Fruit fly (Drosophila melanogaster) whole organism, prepupa: ENCODE results near the gene CG6602.

ENCODE experiments used
- Blimp-1 ChIP-seq: fragments of 200-800 bp; sonication (Bioruptor generic); optimal IDR thresholded peaks from 3 replicates; lab custom pipeline; 2017; ENCODE audit warnings: missing biosample characterization, missing genetic modification characterization, mild to moderate bottlenecking, moderate library complexity, missing genetic modification reagents
- CG10631 ChIP-seq: fragments of 200-800 bp; sonication (Bioruptor generic); optimal IDR thresholded peaks from 2 replicates; lab custom pipeline; 2016; ENCODE audit warnings: missing biosample characterization, missing genetic modification characterization
- CG10669 ChIP-seq: fragments of 200-800 bp; sonication (Bioruptor generic); optimal IDR thresholded peaks from 3 replicates; lab custom pipeline; 2018; ENCODE audit warnings: missing biosample characterization, mild to moderate bottlenecking, missing genetic modification characterization, moderate library complexity
- CG15336 ChIP-seq: fragments of 200-800 bp; sonication (Bioruptor generic); IDR thresholded peaks from 2 replicates; pipeline ENCODE4 v1.3.6; 2022; ENCODE audit warnings: missing biosample characterization, missing genetic modification characterization
- CG1621 ChIP-seq: fragments of 200-800 bp; sonication (Bioruptor generic); optimal IDR thresholded peaks from 3 replicates; lab custom pipeline; 2018; ENCODE audit warnings: missing biosample characterization, mild to moderate bottlenecking, missing genetic modification characterization
- CG3032 ChIP-seq: fragments of 200-800 bp; optimal IDR thresholded peaks from 2 replicates; lab custom pipeline; 2019; ENCODE audit warnings: missing biosample characterization, mild to moderate bottlenecking, missing genetic modification characterization, moderate library complexity
- CG31627 ChIP-seq: fragments of 200-800 bp; sonication (Bioruptor generic); optimal IDR thresholded peaks from 3 replicates; lab custom pipeline; 2016; ENCODE audit warnings: missing biosample characterization, missing genetic modification characterization
- CG32006 ChIP-seq: fragments of 200-800 bp; sonication (Bioruptor generic); optimal IDR thresholded peaks from 3 replicates; lab custom pipeline; 2017; ENCODE audit warnings: missing biosample characterization, mild to moderate bottlenecking, missing genetic modification characterization
- CG34406 ChIP-seq: fragments of 200-800 bp; sonication (Bioruptor generic); optimal IDR thresholded peaks from 3 replicates; lab custom pipeline; 2016; ENCODE audit warnings: missing biosample characterization, missing genetic modification characterization
- CG3919 ChIP-seq: fragments of 200-800 bp; sonication (Bioruptor generic); optimal IDR thresholded peaks from 3 replicates; lab custom pipeline; 2016; ENCODE audit warnings: missing biosample characterization, missing genetic modification characterization
- CG4318 ChIP-seq: fragments of 200-800 bp; sonication (Bioruptor generic); optimal IDR thresholded peaks from 3 replicates; lab custom pipeline; 2017; ENCODE audit warnings: missing biosample characterization, mild to moderate bottlenecking, missing genetic modification characterization
- CG6163 ChIP-seq: fragments of 200-800 bp; sonication (Bioruptor generic); IDR thresholded peaks from 3 replicates; pipeline ENCODE4 v1.3.6; 2022; ENCODE audit warnings: missing biosample characterization, missing genetic modification characterization
- CG6808 ChIP-seq: fragments of 200-800 bp; sonication (Bioruptor generic); optimal IDR thresholded peaks from 3 replicates; lab custom pipeline; 2017; ENCODE audit warnings: missing biosample characterization, missing genetic modification characterization, mild to moderate bottlenecking, moderate library complexity, missing genetic modification reagents
- CG8632 ChIP-seq: fragments of 200-800 bp; sonication (Bioruptor generic); optimal IDR thresholded peaks from 3 replicates; lab custom pipeline; 2016; ENCODE audit warnings: missing biosample characterization, missing genetic modification characterization
- CG9139 ChIP-seq: fragments of 200-800 bp; sonication (Bioruptor generic); optimal IDR thresholded peaks from 3 replicates; lab custom pipeline; 2017; ENCODE audit warnings: missing biosample characterization, mild to moderate bottlenecking, missing genetic modification characterization
- Eip75B ChIP-seq: fragments of 200-800 bp; sonication (Bioruptor generic); optimal IDR thresholded peaks from 3 replicates; lab custom pipeline; 2016; ENCODE audit warnings: missing biosample characterization, missing genetic modification characterization
- Eip78C ChIP-seq: fragments of 200-800 bp; sonication (Bioruptor generic); peaks from one replicate; lab custom pipeline; 2016; ENCODE audit warnings: missing biosample characterization, missing genetic modification characterization
- Ets21C ChIP-seq: fragments of 200-800 bp; sonication (Bioruptor generic); optimal IDR thresholded peaks from 3 replicates; lab custom pipeline; 2016; ENCODE audit warnings: missing biosample characterization, missing genetic modification characterization
- Ets96B ChIP-seq: fragments of 200-800 bp; optimal IDR thresholded peaks from 2 replicates; lab custom pipeline; 2019; ENCODE audit warnings: missing biosample characterization, mild to moderate bottlenecking, missing genetic modification characterization, moderate library complexity
- Gug ChIP-seq: fragments of 200-800 bp; sonication (Bioruptor generic); IDR thresholded peaks from 2 replicates; pipeline ENCODE4 v1.3.6; 2022; ENCODE audit warnings: missing biosample characterization, missing genetic modification characterization
- Hr38 ChIP-seq: sonication (Bioruptor generic); optimal IDR thresholded peaks from 2 replicates; lab custom pipeline; 2016; ENCODE audit warnings: missing biosample characterization, missing genetic modification characterization
- Hr4 ChIP-seq: fragments of 200-800 bp; sonication (Bioruptor generic); optimal IDR thresholded peaks from 3 replicates; lab custom pipeline; 2016; ENCODE audit warnings: missing biosample characterization, missing genetic modification characterization
- Met ChIP-seq: fragments of 200-800 bp; sonication (Bioruptor generic); optimal IDR thresholded peaks from 3 replicates; lab custom pipeline; 2016; ENCODE audit warnings: missing biosample characterization, missing genetic modification characterization
- OdsH ChIP-seq: fragments of 200-800 bp; sonication (Bioruptor generic); optimal IDR thresholded peaks from 3 replicates; lab custom pipeline; 2016; ENCODE audit warnings: missing biosample characterization, missing genetic modification characterization
- Smox ChIP-seq: fragments of 200-800 bp; sonication (Bioruptor generic); optimal IDR thresholded peaks from 3 replicates; lab custom pipeline; 2016; ENCODE audit warnings: missing biosample characterization, missing genetic modification characterization
- Sox102F ChIP-seq: fragments of 200-800 bp; sonication (Bioruptor generic); optimal IDR thresholded peaks from 2 replicates; lab custom pipeline; 2016; ENCODE audit warnings: missing biosample characterization, mild to moderate bottlenecking, missing genetic modification characterization
- Sox14 ChIP-seq: fragments of 200-800 bp; sonication (Bioruptor generic); optimal IDR thresholded peaks from 3 replicates; lab custom pipeline; 2016; ENCODE audit warnings: missing biosample characterization, missing genetic modification characterization
- cyc ChIP-seq: fragments of 200-800 bp; sonication (Bioruptor generic); optimal IDR thresholded peaks from 3 replicates; lab custom pipeline; 2016; ENCODE audit warnings: missing biosample characterization, missing genetic modification characterization
- fkh ChIP-seq: fragments of 200-800 bp; sonication (Bioruptor generic); optimal IDR thresholded peaks from 3 replicates; lab custom pipeline; 2017; ENCODE audit warnings: missing biosample characterization, mild to moderate bottlenecking, missing genetic modification characterization, moderate library complexity
- lz ChIP-seq: fragments of 200-800 bp; sonication (Bioruptor generic); optimal IDR thresholded peaks from 3 replicates; lab custom pipeline; 2016; ENCODE audit warnings: missing biosample characterization, missing genetic modification characterization
- net ChIP-seq: fragments of 200-800 bp; sonication (Bioruptor generic); optimal IDR thresholded peaks from 3 replicates; lab custom pipeline; 2016; ENCODE audit warnings: missing biosample characterization, missing genetic modification characterization
- pdm3 ChIP-seq: fragments of 200-800 bp; sonication (Bioruptor generic); optimal IDR thresholded peaks from 3 replicates; lab custom pipeline; 2016; ENCODE audit warnings: missing biosample characterization, missing genetic modification characterization
- salr ChIP-seq, 2 experiments: fragments of 200-800 bp; sonication (Bioruptor generic); optimal IDR thresholded peaks; 3 replicates each; lab custom pipeline; 2016 to 2018; ENCODE audit warnings: missing biosample characterization in 2 of 2, missing genetic modification characterization in 2 of 2, mild to moderate bottlenecking in 1 of 2
- spab ChIP-seq: fragments of 200-800 bp; sonication (Bioruptor generic); optimal IDR thresholded peaks from 2 replicates; lab custom pipeline; 2017; ENCODE audit warnings: missing biosample characterization, mild to moderate bottlenecking, missing genetic modification characterization, missing genetic modification reagents
- ss ChIP-seq, 2 experiments: fragments of 200-800 bp; sonication (Bioruptor generic); optimal IDR thresholded peaks; 2 replicates in 1 of 2; 3 replicates in 1 of 2; lab custom pipeline; 2017 to 2018; ENCODE audit warnings: mild to moderate bottlenecking in 2 of 2, missing biosample characterization in 2 of 2, missing genetic modification characterization in 2 of 2, moderate library complexity in 1 of 2
- svp ChIP-seq: fragments of 200-800 bp; sonication (Bioruptor generic); peaks from one replicate; lab custom pipeline; 2016; ENCODE audit warnings: missing biosample characterization, missing genetic modification characterization
- topi ChIP-seq: fragments of 200-800 bp; sonication (Bioruptor generic); optimal IDR thresholded peaks from 3 replicates; lab custom pipeline; 2016; ENCODE audit warnings: missing biosample characterization, missing genetic modification characterization
- vri ChIP-seq: fragments of 200-800 bp; sonication (Bioruptor generic); optimal IDR thresholded peaks from 3 replicates; lab custom pipeline; 2016; ENCODE audit warnings: missing biosample characterization, mild to moderate bottlenecking, missing genetic modification characterization

CG6602 gene

DNA sequence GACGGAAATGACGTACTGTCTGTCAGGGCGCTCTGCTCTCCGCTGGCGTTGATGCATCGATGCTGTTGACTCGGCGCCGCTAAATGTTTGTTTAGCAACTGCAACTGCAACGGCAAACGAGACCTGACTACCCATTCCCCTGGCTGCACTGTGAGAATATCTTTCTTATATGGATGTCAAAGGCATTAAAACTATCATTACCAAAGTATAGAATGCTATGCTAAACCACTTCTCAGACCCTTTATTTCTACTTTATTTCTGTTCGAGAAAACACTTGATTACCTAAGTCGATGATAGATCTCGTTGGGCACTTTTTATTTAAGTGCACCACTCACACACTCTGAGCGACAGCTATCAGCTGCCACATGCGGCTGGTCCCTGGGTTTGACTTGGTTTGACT lies 49.8 kb upstream of the CG6602 start:
- peak; percentile 1 for TF ChIP-seq CG6808 (GFP tag; lab: Kevin White, UChicago)
- peak; percentile 36 for TF ChIP-seq Ets96B
- TF ChIP-seq CG34406 (GFP tag; lab: Kevin White, UChicago): no peak
- peak; percentile 20 for TF ChIP-seq spab (GFP tag; lab: Kevin White, UChicago)
- TF ChIP-seq CG10631: peak; percentile 37
- TF ChIP-seq lz (GFP tag; lab: Kevin White, UChicago): peak; percentile 25
- peak; percentile 21 for TF ChIP-seq CG3919
- no peak for TF ChIP-seq pdm3 (GFP tag; lab: Kevin White, UChicago)
- no peak for TF ChIP-seq Smox (GFP tag; lab: Kevin White, UChicago)
- no peak for TF ChIP-seq CG8632 (GFP tag; lab: Kevin White, UChicago)
- no peak for TF ChIP-seq Ets21C (GFP tag; lab: Kevin White, UChicago)
- TF ChIP-seq cyc (GFP tag; lab: Kevin White, UChicago): no peak
- TF ChIP-seq Blimp-1 (GFP tag; lab: Kevin White, UChicago): no peak
- peak; percentile 55 for TF ChIP-seq Eip78C
- TF ChIP-seq svp: peak; percentile 42
- TF ChIP-seq fkh (GFP tag; lab: Kevin White, UChicago): no peak
- peak; percentile 7 for TF ChIP-seq topi
- peak; percentile 18 for TF ChIP-seq CG10669 (GFP tag; lab: Kevin White, UChicago)
- TF ChIP-seq CG6163 (GFP tag; lab: Robert Waterston, UW): no peak
- no peak for TF ChIP-seq CG4318 (GFP tag; lab: Kevin White, UChicago)
- peak; percentile 18 for TF ChIP-seq Eip75B (GFP tag; lab: Kevin White, UChicago)
- no peak for TF ChIP-seq vri

- TF ChIP-seq ss (GFP tag; optimal IDR thresholded peaks at IDR 0.05; lab: Kevin White, UChicago) (no peak), fkh (GFP tag; lab: Kevin White, UChicago) (no peak), CG3919 (no peak), Gug (GFP tag; lab: Robert Waterston, UW) (no peak)
- TF ChIP-seq, all 60 proteins: peak for 0
Measured at dm6 chr3L:6033008-6033407, 38.9 kb upstream of the CG6602 start.

dm6 chr3L:6034511-6034910 lies 37.4 kb upstream of the CG6602 start, which contains the start of gene CG10477:
CG10477 (minus strand) TSS chr3L:6034611.
- TF ChIP-seq Ets96B: no peak
- TF ChIP-seq Sox102F (GFP tag; lab: Kevin White, UChicago): no peak
- TF ChIP-seq CG1621 (tag; lab: Kevin White, UChicago): no peak
- TF ChIP-seq CG3919: no peak
- TF ChIP-seq OdsH (GFP tag; lab: Kevin White, UChicago): no peak
- TF ChIP-seq CG4318 (GFP tag; lab: Kevin White, UChicago): no peak
- no peak for TF ChIP-seq Smox (GFP tag; lab: Kevin White, UChicago)
- no peak for TF ChIP-seq CG31627
- TF ChIP-seq vri: no peak
- no peak for TF ChIP-seq svp

dm6 chr3L:6034916-6035315 lies 37.0 kb upstream of the CG6602 start, which contains the start of gene yip7:
yip7 (plus strand) TSS chr3L:6035216.
- no peak for TF ChIP-seq salr (GFP tag; optimal IDR thresholded peaks at IDR 0.05; lab: Kevin White, UChicago)
- no peak for TF ChIP-seq Sox14 (GFP tag; lab: Kevin White, UChicago)
- no peak for TF ChIP-seq Hr38 (GFP tag; lab: Kevin White, UChicago)
- TF ChIP-seq CG15336 (GFP tag; lab: Robert Waterston, UW): no peak
- TF ChIP-seq Hr4: no peak
- no peak for TF ChIP-seq CG9139 (GFP tag; lab: Kevin White, UChicago)
- no peak for TF ChIP-seq topi
- TF ChIP-seq CG10631: no peak
- TF ChIP-seq fkh (GFP tag; lab: Kevin White, UChicago): no peak
- TF ChIP-seq, all 60 proteins: peak for 0

dm6 chr3L:6036141-6036540 lies 35.8 kb upstream of the CG6602 start:
- TF ChIP-seq Eip75B (GFP tag; lab: Kevin White, UChicago) (no peak), CG3032 (tag; lab: Kevin White, UChicago) (no peak), CG32006 (GFP tag; lab: Kevin White, UChicago) (no peak), net (GFP tag; lab: Kevin White, UChicago) (no peak), Eip78C (no peak), Met (GFP tag; lab: Kevin White, UChicago) (no peak), vri (peak; percentile 78)
